Fruit fly (Drosophila melanogaster) whole organism, embryonic: ENCODE measurements around the gene CG43658.
A peak's percentile ranks its signal among the peaks of the same experiment; 100 is the strongest.

Source experiments
- Ada2b ChIP-seq: fragments of 200-800 bp; sonication (Bioruptor generic); IDR thresholded peaks from 2 replicates; pipeline ENCODE4 v1.3.6; 2022; ENCODE audit warnings: missing biosample characterization, missing genetic modification characterization
- C15 ChIP-seq: fragments of 200-800 bp; sonication (Bioruptor generic); IDR thresholded peaks from 3 replicates; pipeline ENCODE4 v1.3.6; 2022; ENCODE audit warnings: missing biosample characterization, missing genetic modification characterization
- CG10321 ChIP-seq: fragments of 200-800 bp; sonication (Bioruptor generic); IDR thresholded peaks from 2 replicates; pipeline ENCODE4 v1.3.6; 2022; ENCODE audit warnings: missing biosample characterization, missing genetic modification characterization
- CG11695 ChIP-seq: fragments of 200-800 bp; sonication (Bioruptor generic); IDR thresholded peaks from 3 replicates; pipeline ENCODE4 v1.3.6; 2022; ENCODE audit warnings: missing biosample characterization, missing genetic modification characterization
- CG12071 ChIP-seq: fragments of 200-800 bp; sonication (Bioruptor generic); optimal IDR thresholded peaks from 3 replicates; lab custom pipeline; 2018; ENCODE audit warnings: missing biosample characterization, mild to moderate bottlenecking, missing genetic modification characterization
- CG12104 ChIP-seq: fragments of 200-800 bp; sonication (Bioruptor generic); optimal IDR thresholded peaks from 3 replicates; lab custom pipeline; 2016; ENCODE audit warnings: missing biosample characterization, missing genetic modification characterization
- CG12744 ChIP-seq: fragments of 200-800 bp; sonication (Bioruptor generic); optimal IDR thresholded peaks from 2 replicates; lab custom pipeline; 2016; ENCODE audit warnings: missing biosample characterization, missing genetic modification characterization
- CG12769 ChIP-seq: fragments of 200-800 bp; sonication (Bioruptor generic); optimal IDR thresholded peaks from 2 replicates; lab custom pipeline; 2019; ENCODE audit warnings: missing biosample characterization, mild to moderate bottlenecking, missing genetic modification characterization, moderate library complexity
- CG1529 ChIP-seq: fragments of 200-800 bp; sonication (Bioruptor generic); optimal IDR thresholded peaks from 3 replicates; lab custom pipeline; 2018; ENCODE audit warnings: missing biosample characterization, missing genetic modification characterization
- CG17359 ChIP-seq: fragments of 200-800 bp; sonication (Bioruptor generic); optimal IDR thresholded peaks from 3 replicates; lab custom pipeline; 2018; ENCODE audit warnings: missing biosample characterization, mild to moderate bottlenecking, missing genetic modification characterization, moderate library complexity
- CG18262 ChIP-seq: fragments of 200-800 bp; optimal IDR thresholded peaks from 3 replicates; lab custom pipeline; 2019; ENCODE audit warnings: missing biosample characterization, mild to moderate bottlenecking, missing genetic modification characterization, moderate library complexity
- CG2889 ChIP-seq: fragments of 200-800 bp; sonication (Bioruptor generic); IDR thresholded peaks from 3 replicates; pipeline ENCODE4 v1.3.6; 2022; ENCODE audit warnings: missing biosample characterization, missing genetic modification characterization
- CG30403 ChIP-seq: fragments of 200-800 bp; sonication (Bioruptor generic); optimal IDR thresholded peaks from 3 replicates; lab custom pipeline; 2016; ENCODE audit warnings: missing biosample characterization, missing genetic modification characterization
- CG34422 ChIP-seq: fragments of 200-800 bp; sonication (Bioruptor generic); IDR thresholded peaks from 3 replicates; pipeline ENCODE4 v1.3.6; 2022; ENCODE audit warnings: missing biosample characterization, missing genetic modification characterization
- CG4282 ChIP-seq: fragments of 200-800 bp; sonication (Bioruptor generic); optimal IDR thresholded peaks from 2 replicates; lab custom pipeline; 2016; ENCODE audit warnings: missing biosample characterization, missing genetic modification characterization
- CG4328 ChIP-seq: fragments of 200-800 bp; sonication (Bioruptor generic); optimal IDR thresholded peaks from 3 replicates; lab custom pipeline; 2017; ENCODE audit warnings: missing biosample characterization, missing genetic modification reagents, missing genetic modification characterization
- CG4404 ChIP-seq: fragments of 200-800 bp; sonication (Bioruptor generic); IDR thresholded peaks from 2 replicates; pipeline ENCODE4 v1.3.6; 2022; ENCODE audit warnings: missing biosample characterization, missing genetic modification characterization
- CG6791 ChIP-seq: fragments of 200-800 bp; sonication (Bioruptor generic); IDR thresholded peaks from 3 replicates; pipeline ENCODE4 v1.3.6; 2022; ENCODE audit warnings: missing biosample characterization, missing genetic modification characterization; ENCODE audit not compliant: partially characterized antibody
- CG7271 ChIP-seq: fragments of 200-800 bp; sonication (Bioruptor generic); optimal IDR thresholded peaks from 2 replicates; lab custom pipeline; 2018; ENCODE audit warnings: missing biosample characterization, mild to moderate bottlenecking, missing genetic modification characterization, moderate library complexity
- CG7839 ChIP-seq: fragments of 200-800 bp; sonication (Bioruptor generic); optimal IDR thresholded peaks from 3 replicates; lab custom pipeline; 2018; ENCODE audit warnings: missing biosample characterization, mild to moderate bottlenecking, missing genetic modification characterization, moderate library complexity
- D19A ChIP-seq: fragments of 200-800 bp; optimal IDR thresholded peaks from 3 replicates; lab custom pipeline; 2019; ENCODE audit warnings: missing biosample characterization, mild to moderate bottlenecking, missing genetic modification characterization, moderate library complexity
- Dek ChIP-seq: fragments of 200-800 bp; sonication (Bioruptor generic); optimal IDR thresholded peaks from 3 replicates; lab custom pipeline; 2019; ENCODE audit warnings: missing biosample characterization, mild to moderate bottlenecking, missing genetic modification characterization, moderate library complexity
- E2f1 ChIP-seq: fragments of 200-800 bp; sonication (Bioruptor generic); IDR thresholded peaks from 2 replicates; pipeline ENCODE4 v1.3.6; 2022; ENCODE audit warnings: missing biosample characterization, missing genetic modification characterization
- HLH4C ChIP-seq: fragments of 200-800 bp; sonication (Bioruptor generic); IDR thresholded peaks from 3 replicates; pipeline ENCODE4 v1.3.6; 2022; ENCODE audit warnings: missing biosample characterization, missing genetic modification characterization; ENCODE audit not compliant: partially characterized antibody
- Jarid2 ChIP-seq: fragments of 200-800 bp; sonication (Bioruptor generic); optimal IDR thresholded peaks from 3 replicates; lab custom pipeline; 2017; ENCODE audit warnings: mild to moderate bottlenecking, missing biosample characterization, missing genetic modification reagents, missing genetic modification characterization
- Mad ChIP-seq: fragments of 200-800 bp; sonication (Bioruptor generic); optimal IDR thresholded peaks from 2 replicates; lab custom pipeline; 2016; ENCODE audit warnings: missing biosample characterization, missing genetic modification characterization
- Meics ChIP-seq: fragments of 200-800 bp; sonication (Bioruptor generic); optimal IDR thresholded peaks from 2 replicates; lab custom pipeline; 2017; ENCODE audit warnings: missing biosample characterization, mild to moderate bottlenecking, missing genetic modification characterization
- NC2α ChIP-seq: fragments of 200-800 bp; sonication (Bioruptor generic); optimal IDR thresholded peaks from 2 replicates; lab custom pipeline; 2016; ENCODE audit warnings: missing biosample characterization, missing genetic modification characterization
- Neu2 ChIP-seq: fragments of 200-800 bp; sonication (Bioruptor generic); optimal IDR thresholded peaks from 3 replicates; lab custom pipeline; 2016; ENCODE audit warnings: missing biosample characterization, missing genetic modification characterization, borderline replicate concordance
- Nf-YA ChIP-seq: fragments of 200-800 bp; sonication (Bioruptor generic); IDR thresholded peaks from 2 replicates; pipeline ENCODE4 v1.3.6; 2022; ENCODE audit warnings: missing biosample characterization, missing genetic modification characterization
- Nf-YB ChIP-seq: fragments of 200-800 bp; sonication (Bioruptor generic); optimal IDR thresholded peaks from 3 replicates; lab custom pipeline; 2019; ENCODE audit warnings: missing biosample characterization, mild to moderate bottlenecking, missing genetic modification characterization, moderate library complexity
- Nf-YC ChIP-seq: fragments of 200-800 bp; optimal IDR thresholded peaks from 3 replicates; lab custom pipeline; 2019; ENCODE audit warnings: missing biosample characterization, mild to moderate bottlenecking, missing genetic modification characterization, moderate library complexity
- Side ChIP-seq: fragments of 200-800 bp; sonication (Bioruptor generic); optimal IDR thresholded peaks from 2 replicates; lab custom pipeline; 2016; ENCODE audit warnings: missing biosample characterization, missing genetic modification characterization
- Xbp1 ChIP-seq: fragments of 200-800 bp; sonication (Bioruptor generic); optimal IDR thresholded peaks from 3 replicates; lab custom pipeline; 2016; ENCODE audit warnings: missing biosample characterization, mild to moderate bottlenecking, missing genetic modification characterization
- br ChIP-seq: fragments of >200 bp; optimal IDR thresholded peaks from 2 replicates; lab custom pipeline; 2017
- crc ChIP-seq: fragments of 200-800 bp; sonication (Bioruptor generic); optimal IDR thresholded peaks from 2 replicates; lab custom pipeline; 2016; ENCODE audit warnings: missing biosample characterization, missing genetic modification characterization
- croc ChIP-seq: fragments of 200-800 bp; sonication (Bioruptor generic); conservative IDR thresholded peaks from 3 replicates; pipeline ENCODE4 v1.3.6; 2022; ENCODE audit warnings: missing biosample characterization, missing genetic modification characterization
- dysf ChIP-seq: fragments of 200-800 bp; sonication (Bioruptor generic); IDR thresholded peaks from 3 replicates; pipeline ENCODE4 v1.3.6; 2022; ENCODE audit warnings: missing biosample characterization, missing genetic modification characterization
- gcm ChIP-seq: fragments of 200-800 bp; sonication (Bioruptor generic); optimal IDR thresholded peaks from 2 replicates; lab custom pipeline; 2019; ENCODE audit warnings: missing biosample characterization, mild to moderate bottlenecking, missing genetic modification characterization, moderate library complexity
- gcm2 ChIP-seq: fragments of 200-800 bp; sonication (Bioruptor generic); optimal IDR thresholded peaks from 2 replicates; lab custom pipeline; 2016; ENCODE audit warnings: missing biosample characterization, missing genetic modification characterization
- gt ChIP-seq: fragments of 200-800 bp; sonication (Bioruptor generic); IDR thresholded peaks from 2 replicates; pipeline ENCODE4 v1.3.6; 2022; ENCODE audit warnings: missing biosample characterization, missing genetic modification characterization
- h ChIP-seq: fragments of >200 bp; optimal IDR thresholded peaks from 2 replicates; lab custom pipeline; 2017
- hb ChIP-seq: fragments of 200-800 bp; sonication (Bioruptor generic); IDR thresholded peaks from 3 replicates; pipeline ENCODE4 v1.3.6; 2022; ENCODE audit warnings: missing biosample characterization, missing genetic modification characterization; ENCODE audit not compliant: partially characterized antibody
- jigr1 ChIP-seq: fragments of 200-800 bp; sonication (Bioruptor generic); IDR thresholded peaks from 3 replicates; pipeline ENCODE4 v1.3.6; 2022; ENCODE audit warnings: missing biosample characterization, missing genetic modification characterization
- kah ChIP-seq: fragments of 200-800 bp; sonication (Bioruptor generic); optimal IDR thresholded peaks from 2 replicates; lab custom pipeline; 2018; ENCODE audit warnings: missing biosample characterization, mild to moderate bottlenecking, missing genetic modification characterization
- ken ChIP-seq: fragments of 200-800 bp; sonication (Bioruptor generic); IDR thresholded peaks from 3 replicates; pipeline ENCODE4 v1.3.6; 2022; ENCODE audit warnings: missing biosample characterization, missing genetic modification characterization
- klu ChIP-seq: fragments of 200-800 bp; sonication (Bioruptor generic); IDR thresholded peaks from 2 replicates; pipeline ENCODE4 v1.3.6; 2022; ENCODE audit warnings: missing biosample characterization, missing genetic modification characterization
- kni ChIP-seq: fragments of 200-800 bp; sonication (Bioruptor generic); optimal IDR thresholded peaks from 3 replicates; lab custom pipeline; 2017; ENCODE audit warnings: mild to moderate bottlenecking, missing biosample characterization, missing genetic modification reagents, missing genetic modification characterization
- nmo ChIP-seq: fragments of 200-800 bp; sonication (Bioruptor generic); optimal IDR thresholded peaks from 2 replicates; lab custom pipeline; 2018; ENCODE audit warnings: missing biosample characterization, mild to moderate bottlenecking, missing genetic modification characterization, moderate library complexity
- phol ChIP-seq: fragments of 200-800 bp; sonication (Bioruptor generic); optimal IDR thresholded peaks from 3 replicates; lab custom pipeline; 2018; ENCODE audit warnings: missing biosample characterization, mild to moderate bottlenecking, missing genetic modification characterization, moderate library complexity
- pum ChIP-seq: fragments of 200-800 bp; sonication (Bioruptor generic); optimal IDR thresholded peaks from 2 replicates; lab custom pipeline; 2016; ENCODE audit warnings: missing biosample characterization, missing genetic modification characterization
- slou ChIP-seq: fragments of 200-800 bp; sonication (Bioruptor generic); optimal IDR thresholded peaks from 3 replicates; lab custom pipeline; 2016; ENCODE audit warnings: missing biosample characterization, missing genetic modification characterization
- toy ChIP-seq: fragments of 200-800 bp; sonication (Bioruptor generic); IDR thresholded peaks from 2 replicates; pipeline ENCODE4 v1.3.6; 2022; ENCODE audit warnings: missing biosample characterization, missing genetic modification characterization

Gene CG43658

DNA sequence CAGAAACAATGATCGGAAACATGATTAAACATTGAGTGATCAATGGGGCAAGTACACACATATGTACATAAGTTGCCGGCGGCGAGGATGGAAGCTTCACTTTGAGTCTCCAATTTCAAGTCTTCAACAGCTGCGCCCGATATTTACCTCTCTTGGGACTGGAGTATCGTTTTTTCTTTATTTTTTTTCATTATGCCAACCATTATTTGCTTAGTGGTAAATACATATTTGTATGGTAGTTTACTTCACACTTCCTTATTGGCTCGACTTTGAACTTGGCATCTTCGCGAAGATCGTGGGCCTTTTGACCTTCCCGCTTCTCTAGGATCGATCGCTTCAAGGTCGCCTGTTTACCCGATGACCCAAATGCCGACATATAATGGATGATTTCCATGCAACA lies 21.7 kb upstream of the CG43658 start (continued):
- TF ChIP-seq NC2α (no peak), slou (GFP tag; lab: Kevin White, UChicago) (no peak), E2f1 (GFP tag; lab: Robert Waterston, UW) (no peak), CG11695 (peak; percentile 48; the same call in 1 of the 3 replicates), C15 (GFP tag; lab: Robert Waterston, UW) (no peak), Side (no peak), D19A (tag; lab: Kevin White, UChicago) (no peak), Neu2 (GFP tag; lab: Kevin White, UChicago) (no peak), CG7271 (tag; lab: Kevin White, UChicago) (no peak), CG17359 (tag; lab: Kevin White, UChicago) (peak; percentile 56), jigr1 (GFP tag; lab: Robert Waterston, UW) (no peak), CG4328 (GFP tag; lab: Kevin White, UChicago) (peak; percentile 21), nmo (no peak), Nf-YA (GFP tag; lab: Robert Waterston, UW) (no peak), CG1529 (GFP tag; lab: Kevin White, UChicago) (peak; percentile 39), CG30403 (GFP tag; lab: Kevin White, UChicago) (no peak), CG12744 (GFP tag; lab: Kevin White, UChicago) (no peak), ken (no peak), Mad (no peak), br (lab: Kevin White, UChicago) (no peak), CG12071 (GFP tag; lab: Kevin White, UChicago) (peak; percentile 12), Xbp1 (GFP tag; lab: Kevin White, UChicago) (no peak), CG12104 (GFP tag; lab: Kevin White, UChicago) (no peak), klu (GFP tag; lab: Robert Waterston, UW) (no peak), CG18262 (tag; lab: Kevin White, UChicago) (no peak), CG12769 (tag; lab: Kevin White, UChicago) (no peak), CG34422 (no peak; the same call in 2 of the 3 replicates), crc (GFP tag; lab: Kevin White, UChicago) (peak; percentile 33), gcm2 (GFP tag; lab: Kevin White, UChicago) (no peak), CG6791 (GFP tag; lab: Robert Waterston, UW) (no peak), kni (no peak), Meics (GFP tag; lab: Kevin White, UChicago) (peak; percentile 50), CG7839 (tag; lab: Kevin White, UChicago) (peak; percentile 2), h (lab: Kevin White, UChicago) (no peak), HLH4C (GFP tag; lab: Robert Waterston, UW) (no peak), kah (GFP tag; lab: Kevin White, UChicago) (no peak), Jarid2 (no peak), CG2889 (GFP tag; lab: Robert Waterston, UW) (no peak), toy (GFP tag; lab: Robert Waterston, UW) (no peak), phol (no peak), dysf (GFP tag; lab: Robert Waterston, UW) (0 out of 3 replicates have a peak, but pooled peaks have one; percentile 19), hb (no peak), Nf-YC (tag; lab: Kevin White, UChicago) (no peak), CG10321 (GFP tag; lab: Robert Waterston, UW) (no peak), CG4404 (GFP tag; lab: Robert Waterston, UW) (no peak), Ada2b (GFP tag; lab: Robert Waterston, UW) (no peak), gt (GFP tag; lab: Robert Waterston, UW) (no peak), croc (GFP tag; lab: Robert Waterston, UW) (no peak), Nf-YB (no peak), CG4282 (GFP tag; lab: Kevin White, UChicago) (no peak), Dek (tag; lab: Kevin White, UChicago) (no peak), gcm (GFP tag; lab: Kevin White, UChicago) (peak; percentile 27), pum (no peak)
